Worm (Caenorhabditis elegans) whole organism, mixed stage, embryonic: ENCODE results near the gene C07B5.3.

Experiments
- ceh-39 ChIP-seq: fragments of 150-350 bp; optimal IDR thresholded peaks from 2 replicates; lab custom pipeline; 2014; ENCODE audit warnings: missing biosample characterization, missing genetic modification characterization
- drap-1 ChIP-seq: fragments of 200-800 bp; sonication (Bioruptor generic); optimal IDR thresholded peaks from 3 replicates; lab custom pipeline; 2018; ENCODE audit warnings: mild to moderate bottlenecking, missing genetic modification characterization, missing compliant biosample characterization
- elt-1 ChIP-seq: sonication (generic microtip); optimal IDR thresholded peaks from 2 replicates; lab custom pipeline; 2017; ENCODE audit warnings: missing genetic modification characterization, mild to moderate bottlenecking, missing compliant biosample characterization, antibody characterized with exemption, moderate library complexity, borderline replicate concordance; ENCODE audit not compliant: insufficient read depth
- elt-3 ChIP-seq: fragments of 150-350 bp; optimal IDR thresholded peaks from 2 replicates; lab custom pipeline; 2014; ENCODE audit warnings: missing biosample characterization, missing genetic modification characterization
- lin-13 ChIP-seq: fragments of 150-350 bp; optimal IDR thresholded peaks from 2 replicates; lab custom pipeline; 2014; ENCODE audit warnings: missing biosample characterization, missing genetic modification characterization
- mab-5 ChIP-seq: fragments of 150-350 bp; optimal IDR thresholded peaks from 2 replicates; lab custom pipeline; 2014; ENCODE audit warnings: missing biosample characterization, missing genetic modification characterization
- nhr-12 ChIP-seq: fragments of 150-350 bp; optimal IDR thresholded peaks from 2 replicates; lab custom pipeline; 2014; ENCODE audit warnings: missing biosample characterization, missing genetic modification characterization
- nhr-2 ChIP-seq: fragments of 150-350 bp; optimal IDR thresholded peaks from 2 replicates; lab custom pipeline; 2014; ENCODE audit warnings: missing biosample characterization, missing genetic modification characterization
- nhr-237 ChIP-seq: fragments of 150-350 bp; optimal IDR thresholded peaks from 2 replicates; lab custom pipeline; 2014; ENCODE audit warnings: missing biosample characterization, missing genetic modification characterization
- nhr-76 ChIP-seq: sonication (generic microtip); optimal IDR thresholded peaks from 2 replicates; lab custom pipeline; 2017; ENCODE audit warnings: missing biosample characterization, missing genetic modification characterization
- snpc-4 ChIP-seq: fragments of 150-350 bp; optimal IDR thresholded peaks from 2 replicates; lab custom pipeline; 2014; ENCODE audit warnings: missing biosample characterization, missing genetic modification characterization
- tbx-8 ChIP-seq: fragments of 200-800 bp; sonication (Bioruptor generic); optimal IDR thresholded peaks from 2 replicates; lab custom pipeline; 2018; ENCODE audit warnings: mild to moderate bottlenecking, missing genetic modification characterization, moderate library complexity, missing compliant biosample characterization
- unc-120 ChIP-seq: sonication (generic microtip); optimal IDR thresholded peaks from 2 replicates; lab custom pipeline; 2017; ENCODE audit warnings: missing genetic modification characterization, missing compliant biosample characterization; ENCODE audit not compliant: poor library complexity, severe bottlenecking
- unc-62 ChIP-seq: fragments of 150-350 bp; optimal IDR thresholded peaks from 2 replicates; lab custom pipeline; 2014; ENCODE audit warnings: missing biosample characterization, missing genetic modification reagents, missing genetic modification characterization

- TF ChIP-seq nhr-12 (tag; lab: Kevin White, UChicago), result no peak
- TF ChIP-seq unc-62 (GFP tag; lab: Kevin White, UChicago), result no peak
- no peak for TF ChIP-seq nhr-237
- TF ChIP-seq unc-120, result no peak
- TF ChIP-seq nhr-76, result no peak
- TF ChIP-seq drap-1, result no peak
- TF ChIP-seq mab-5 (tag; lab: Kevin White, UChicago), result no peak
- TF ChIP-seq elt-1 (tag; lab: Kevin White, UChicago), result no peak
- no peak for TF ChIP-seq nhr-2
- TF ChIP-seq ceh-39 (tag; lab: Kevin White, UChicago), result no peak
- no peak for TF ChIP-seq lin-13 (tag; lab: Kevin White, UChicago)
- TF ChIP-seq tbx-8 (GFP tag; lab: Kevin White, UChicago), result no peak
- no peak for TF ChIP-seq elt-3 (tag; lab: Kevin White, UChicago)
- no peak for TF ChIP-seq snpc-4 (tag; lab: Kevin White, UChicago)
Observed at ce11 chrX:9491439-9491838, 31.6 kb downstream of the C07B5.3 start.
